Fruit fly (Drosophila melanogaster) whole organism, embryonic: ENCODE results near the gene Larp7.

Experiments used
- Adf1 ChIP-seq: fragments of 200-800 bp; sonication (Bioruptor generic); IDR thresholded peaks from 2 replicates; pipeline ENCODE4 v1.3.6; 2022; ENCODE audit warnings: missing biosample characterization, missing genetic modification characterization
- Antp ChIP-seq: fragments of 200-800 bp; sonication (Bioruptor generic); optimal IDR thresholded peaks from 3 replicates; lab custom pipeline; 2016; ENCODE audit warnings: missing biosample characterization, missing genetic modification characterization
- CG10267 ChIP-seq: fragments of 200-800 bp; sonication (Bioruptor generic); optimal IDR thresholded peaks from 2 replicates; lab custom pipeline; 2018; ENCODE audit warnings: missing biosample characterization, mild to moderate bottlenecking, missing genetic modification characterization, moderate library complexity
- CG10366 ChIP-seq: fragments of 200-800 bp; sonication (Bioruptor generic); IDR thresholded peaks from 2 replicates; pipeline ENCODE4 v1.3.6; 2022; ENCODE audit warnings: missing biosample characterization, missing genetic modification characterization
- CG10565 ChIP-seq: fragments of 200-800 bp; sonication (Bioruptor generic); optimal IDR thresholded peaks from 3 replicates; lab custom pipeline; 2016; ENCODE audit warnings: missing biosample characterization, mild to moderate bottlenecking, missing genetic modification characterization
- CG11504 ChIP-seq: fragments of 200-800 bp; sonication (Bioruptor generic); optimal IDR thresholded peaks from 3 replicates; lab custom pipeline; 2019; ENCODE audit warnings: missing biosample characterization, mild to moderate bottlenecking, missing genetic modification characterization, moderate library complexity
- CG1233 ChIP-seq: fragments of 200-800 bp; sonication (Bioruptor generic); optimal IDR thresholded peaks from 4 replicates; lab custom pipeline; 2018; ENCODE audit warnings: missing biosample characterization, mild to moderate bottlenecking, missing genetic modification characterization
- CG13424 ChIP-seq: fragments of 200-800 bp; sonication (Bioruptor generic); optimal IDR thresholded peaks from 2 replicates; lab custom pipeline; 2019; ENCODE audit warnings: missing biosample characterization, mild to moderate bottlenecking, missing genetic modification characterization, moderate library complexity
- CG1529 ChIP-seq: fragments of 200-800 bp; sonication (Bioruptor generic); optimal IDR thresholded peaks from 3 replicates; lab custom pipeline; 2018; ENCODE audit warnings: missing biosample characterization, missing genetic modification characterization
- CG15479 ChIP-seq: fragments of 200-800 bp; sonication (Bioruptor generic); optimal IDR thresholded peaks from 3 replicates; lab custom pipeline; 2019; ENCODE audit warnings: missing biosample characterization, mild to moderate bottlenecking, missing genetic modification characterization, moderate library complexity
- CG17385 ChIP-seq: fragments of 200-800 bp; sonication (Bioruptor generic); optimal IDR thresholded peaks from 3 replicates; lab custom pipeline; 2018; ENCODE audit warnings: missing biosample characterization, mild to moderate bottlenecking, missing genetic modification characterization
- CG1792 ChIP-seq: fragments of 200-800 bp; sonication (Bioruptor generic); optimal IDR thresholded peaks from 2 replicates; lab custom pipeline; 2016; ENCODE audit warnings: missing biosample characterization, missing genetic modification characterization
- CG18619 ChIP-seq: fragments of 200-800 bp; sonication (Bioruptor generic); optimal IDR thresholded peaks from 3 replicates; lab custom pipeline; 2017; ENCODE audit warnings: missing biosample characterization, mild to moderate bottlenecking, missing genetic modification characterization
- CG2889 ChIP-seq: fragments of 200-800 bp; sonication (Bioruptor generic); IDR thresholded peaks from 3 replicates; pipeline ENCODE4 v1.3.6; 2022; ENCODE audit warnings: missing biosample characterization, missing genetic modification characterization
- CG31441 ChIP-seq: fragments of 200-800 bp; sonication (Bioruptor generic); IDR thresholded peaks from 2 replicates; pipeline ENCODE4 v1.3.6; 2022; ENCODE audit warnings: missing biosample characterization, missing genetic modification characterization
- CG7839 ChIP-seq: fragments of 200-800 bp; sonication (Bioruptor generic); optimal IDR thresholded peaks from 3 replicates; lab custom pipeline; 2018; ENCODE audit warnings: missing biosample characterization, mild to moderate bottlenecking, missing genetic modification characterization, moderate library complexity
- CG7963 ChIP-seq: fragments of 200-800 bp; sonication (Bioruptor generic); IDR thresholded peaks from 3 replicates; pipeline ENCODE4 v1.3.6; 2022; ENCODE audit warnings: missing biosample characterization, missing genetic modification characterization; ENCODE audit not compliant: partially characterized antibody
- CG7987 ChIP-seq: fragments of 200-800 bp; sonication (Bioruptor generic); optimal IDR thresholded peaks from 2 replicates; lab custom pipeline; 2018; ENCODE audit warnings: missing biosample characterization, mild to moderate bottlenecking, missing genetic modification characterization, moderate library complexity
- CG8359 ChIP-seq: fragments of 200-800 bp; sonication (Bioruptor generic); optimal IDR thresholded peaks from 2 replicates; lab custom pipeline; 2017; ENCODE audit warnings: missing biosample characterization, mild to moderate bottlenecking, missing genetic modification characterization, borderline replicate concordance
- CG9609 ChIP-seq: fragments of 200-800 bp; sonication (Bioruptor generic); optimal IDR thresholded peaks from 3 replicates; lab custom pipeline; 2016; ENCODE audit warnings: missing biosample characterization, missing genetic modification characterization
- Camta ChIP-seq: fragments of 200-800 bp; sonication (Bioruptor generic); optimal IDR thresholded peaks from 2 replicates; lab custom pipeline; 2016; ENCODE audit warnings: missing biosample characterization, missing genetic modification characterization
- D ChIP-seq, 2 experiments: fragments of 200-800 bp in 1 of 2; fragments of >200 bp in 1 of 2; sonication (Bioruptor generic) in 1 of 2; optimal IDR thresholded peaks; 2 replicates in 1 of 2; 3 replicates in 1 of 2; lab custom pipeline; 2017; ENCODE audit warnings: mild to moderate bottlenecking in 1 of 2, missing biosample characterization in 1 of 2, missing genetic modification characterization in 1 of 2, missing genetic modification reagents in 1 of 2
- E2f1 ChIP-seq: fragments of 200-800 bp; sonication (Bioruptor generic); IDR thresholded peaks from 2 replicates; pipeline ENCODE4 v1.3.6; 2022; ENCODE audit warnings: missing biosample characterization, missing genetic modification characterization
- Elba2 ChIP-seq: fragments of 200-800 bp; sonication (Bioruptor generic); optimal IDR thresholded peaks from 3 replicates; lab custom pipeline; 2016; ENCODE audit warnings: missing biosample characterization, missing genetic modification characterization
- Gsc ChIP-seq: fragments of 200-800 bp; sonication (Bioruptor generic); IDR thresholded peaks from 2 replicates; pipeline ENCODE4 v1.3.6; 2022; ENCODE audit warnings: missing biosample characterization, missing genetic modification characterization
- HLH4C ChIP-seq: fragments of 200-800 bp; sonication (Bioruptor generic); IDR thresholded peaks from 3 replicates; pipeline ENCODE4 v1.3.6; 2022; ENCODE audit warnings: missing biosample characterization, missing genetic modification characterization; ENCODE audit not compliant: partially characterized antibody
- Hand ChIP-seq: fragments of 200-800 bp; sonication (Bioruptor generic); optimal IDR thresholded peaks from 2 replicates; lab custom pipeline; 2017; ENCODE audit warnings: mild to moderate bottlenecking, missing biosample characterization, missing genetic modification reagents, missing genetic modification characterization
- Hr3 ChIP-seq: fragments of 200-800 bp; sonication (Bioruptor generic); optimal IDR thresholded peaks from 3 replicates; lab custom pipeline; 2016; ENCODE audit warnings: missing biosample characterization, missing genetic modification characterization
- Lim3 ChIP-seq: fragments of 200-800 bp; sonication (Bioruptor generic); IDR thresholded peaks from 2 replicates; pipeline ENCODE4 v1.3.6; 2022; ENCODE audit warnings: missing biosample characterization, missing genetic modification characterization
- Meics ChIP-seq: fragments of 200-800 bp; sonication (Bioruptor generic); optimal IDR thresholded peaks from 2 replicates; lab custom pipeline; 2017; ENCODE audit warnings: missing biosample characterization, mild to moderate bottlenecking, missing genetic modification characterization
- Rfx ChIP-seq: fragments of 200-800 bp; sonication (Bioruptor generic); IDR thresholded peaks from 2 replicates; pipeline ENCODE4 v1.3.6; 2022; ENCODE audit warnings: missing biosample characterization, missing genetic modification characterization
- Six4 ChIP-seq: fragments of 200-800 bp; sonication (Bioruptor generic); optimal IDR thresholded peaks from 2 replicates; lab custom pipeline; 2016; ENCODE audit warnings: missing biosample characterization, missing genetic modification characterization
- ap ChIP-seq: fragments of 200-800 bp; sonication (Bioruptor generic); IDR thresholded peaks from 2 replicates; pipeline ENCODE4 v1.3.6; 2022; ENCODE audit warnings: missing biosample characterization, missing genetic modification characterization
- btn ChIP-seq: fragments of 200-800 bp; sonication (Bioruptor generic); optimal IDR thresholded peaks from 2 replicates; lab custom pipeline; 2016; ENCODE audit warnings: missing biosample characterization, missing genetic modification characterization
- da ChIP-seq: fragments of 200-800 bp; sonication (Bioruptor generic); optimal IDR thresholded peaks from 2 replicates; lab custom pipeline; 2016; ENCODE audit warnings: missing biosample characterization, missing genetic modification characterization
- dati ChIP-seq: fragments of 200-800 bp; sonication (Bioruptor generic); IDR thresholded peaks from 2 replicates; pipeline ENCODE4 v1.3.6; 2022; ENCODE audit warnings: missing biosample characterization, missing genetic modification characterization
- fd3F ChIP-seq: fragments of 200-800 bp; sonication (Bioruptor generic); optimal IDR thresholded peaks from 2 replicates; lab custom pipeline; 2018; ENCODE audit warnings: missing biosample characterization, mild to moderate bottlenecking, missing genetic modification characterization, moderate library complexity
- fd64A ChIP-seq: fragments of 200-800 bp; sonication (Bioruptor generic); optimal IDR thresholded peaks from 3 replicates; lab custom pipeline; 2018; ENCODE audit warnings: missing biosample characterization, mild to moderate bottlenecking, missing genetic modification characterization
- gt ChIP-seq: fragments of 200-800 bp; sonication (Bioruptor generic); IDR thresholded peaks from 2 replicates; pipeline ENCODE4 v1.3.6; 2022; ENCODE audit warnings: missing biosample characterization, missing genetic modification characterization
- hth ChIP-seq: fragments of >200 bp; optimal IDR thresholded peaks from 2 replicates; lab custom pipeline; 2017; ENCODE audit warnings: inconsistent platforms
- kah ChIP-seq: fragments of 200-800 bp; sonication (Bioruptor generic); optimal IDR thresholded peaks from 2 replicates; lab custom pipeline; 2018; ENCODE audit warnings: missing biosample characterization, mild to moderate bottlenecking, missing genetic modification characterization
- mirr ChIP-seq: fragments of 200-800 bp; sonication (Bioruptor generic); optimal IDR thresholded peaks from 3 replicates; lab custom pipeline; 2018; ENCODE audit warnings: missing biosample characterization, mild to moderate bottlenecking, missing genetic modification characterization
- prd ChIP-seq, 3 experiments: fragments of >200 bp in 2 of 3; fragments of 200-800 bp in 1 of 3; sonication (Bioruptor generic) in 1 of 3; optimal IDR thresholded peaks in 2 of 3; IDR thresholded peaks in 1 of 3; 2 replicates in 2 of 3; 3 replicates in 1 of 3; pipeline versions ENCODE4 v1.3.6 to Lab custom; 2017 to 2022; ENCODE audit warnings: missing biosample characterization in 1 of 3, missing genetic modification characterization in 1 of 3
- pum ChIP-seq: fragments of 200-800 bp; sonication (Bioruptor generic); optimal IDR thresholded peaks from 2 replicates; lab custom pipeline; 2016; ENCODE audit warnings: missing biosample characterization, missing genetic modification characterization
- slou ChIP-seq: fragments of 200-800 bp; sonication (Bioruptor generic); optimal IDR thresholded peaks from 3 replicates; lab custom pipeline; 2016; ENCODE audit warnings: missing biosample characterization, missing genetic modification characterization
- sob ChIP-seq: fragments of 200-800 bp; sonication (Bioruptor generic); IDR thresholded peaks from 2 replicates; pipeline ENCODE4 v1.3.6; 2022; ENCODE audit warnings: missing biosample characterization, missing genetic modification characterization
- sr ChIP-seq: fragments of 200-800 bp; sonication (Bioruptor generic); IDR thresholded peaks from 3 replicates; pipeline ENCODE4 v1.3.6; 2022; ENCODE audit warnings: missing biosample characterization, missing genetic modification characterization
- sug ChIP-seq: fragments of 200-800 bp; optimal IDR thresholded peaks from 2 replicates; lab custom pipeline; 2019; ENCODE audit warnings: missing biosample characterization, mild to moderate bottlenecking, missing genetic modification characterization, moderate library complexity
- unpg ChIP-seq: fragments of 200-800 bp; sonication (Bioruptor generic); optimal IDR thresholded peaks from 3 replicates; lab custom pipeline; 2018; ENCODE audit warnings: missing biosample characterization, mild to moderate bottlenecking, missing genetic modification characterization, moderate library complexity
- zen ChIP-seq: fragments of 200-800 bp; sonication (Bioruptor generic); optimal IDR thresholded peaks from 3 replicates; lab custom pipeline; 2018; ENCODE audit warnings: missing biosample characterization, mild to moderate bottlenecking, missing genetic modification characterization, moderate library complexity
- zfh2 ChIP-seq: fragments of 200-800 bp; sonication (Bioruptor generic); optimal IDR thresholded peaks from 2 replicates; lab custom pipeline; 2016; ENCODE audit warnings: missing biosample characterization, missing genetic modification characterization

Larp7 gene

dm6 chrX:9196362-9196761 is 47.3 kb upstream of the Larp7 start, which contains the start of gene CG12118 (continued):
- no peak for TF ChIP-seq CG8359
- TF ChIP-seq CG7963 (GFP tag; lab: Robert Waterston, UW): peak; percentile 81
- peak; percentile 77 for TF ChIP-seq CG11504 (tag; lab: Kevin White, UChicago)
- peak; percentile 81 for TF ChIP-seq CG10267 (tag; lab: Kevin White, UChicago)
- TF ChIP-seq slou (GFP tag; lab: Kevin White, UChicago): peak; percentile 70
- TF ChIP-seq CG31441 (GFP tag; lab: Robert Waterston, UW): peak; percentile 72
- no peak for TF ChIP-seq fd64A (GFP tag; lab: Kevin White, UChicago)
- no peak for TF ChIP-seq CG15479 (GFP tag; lab: Kevin White, UChicago)
- TF ChIP-seq kah (GFP tag; lab: Kevin White, UChicago): no peak
- peak; percentile 59 for TF ChIP-seq CG1233 (GFP tag; lab: Kevin White, UChicago)
- TF ChIP-seq CG13424 (tag; lab: Kevin White, UChicago): peak; percentile 84
- peak; percentile 90 for TF ChIP-seq HLH4C (GFP tag; lab: Robert Waterston, UW)
- TF ChIP-seq CG9609 (GFP tag; lab: Kevin White, UChicago): peak; percentile 7
- TF ChIP-seq dati: no peak
- TF ChIP-seq CG10366 (GFP tag; lab: Robert Waterston, UW): peak; percentile 88
- TF ChIP-seq E2f1: peak; percentile 80
- peak; percentile 63 for TF ChIP-seq fd3F (GFP tag; lab: Kevin White, UChicago)
- TF ChIP-seq mirr: no peak
- TF ChIP-seq Hand (GFP tag; lab: Kevin White, UChicago): peak; percentile 32
- TF ChIP-seq Adf1 (GFP tag; lab: Robert Waterston, UW): peak; percentile 62
- peak; percentile 76 for TF ChIP-seq CG7839 (tag; lab: Kevin White, UChicago)
- peak; percentile 72 for TF ChIP-seq Six4
- peak; percentile 69 for TF ChIP-seq zfh2
- TF ChIP-seq CG18619 (GFP tag; lab: Kevin White, UChicago): peak; percentile 57
- peak; percentile 84 for TF ChIP-seq CG2889
- TF ChIP-seq Hr3: peak; percentile 84
- TF ChIP-seq btn (GFP tag; lab: Kevin White, UChicago): no peak
- TF ChIP-seq sr: no peak
- peak; percentile 73 for TF ChIP-seq Meics (GFP tag; lab: Kevin White, UChicago)
- TF ChIP-seq pum (GFP tag; lab: Kevin White, UChicago): no peak
- peak; percentile 14 for TF ChIP-seq Camta (GFP tag; lab: Kevin White, UChicago)
- TF ChIP-seq CG1529 (GFP tag; lab: Kevin White, UChicago): peak; percentile 40
- peak; percentile 81 for TF ChIP-seq unpg (GFP tag; lab: Kevin White, UChicago)
- TF ChIP-seq sug (tag; lab: Kevin White, UChicago): peak; percentile 57
- TF ChIP-seq gt (GFP tag; lab: Robert Waterston, UW): no peak
- TF ChIP-seq CG7987 (GFP tag; lab: Kevin White, UChicago): peak; percentile 44
- TF ChIP-seq da: no peak
- TF ChIP-seq Elba2 (GFP tag; lab: Kevin White, UChicago): peak; percentile 23
- no peak for TF ChIP-seq CG1792 (GFP tag; lab: Kevin White, UChicago)
- TF ChIP-seq hth (lab: Kevin White, UChicago): no peak
- TF ChIP-seq prd (optimal IDR thresholded peaks at IDR 0.05; lab: Kevin White, UChicago): no peak
- TF ChIP-seq prd (GFP tag; IDR thresholded peaks at IDR 0.05; lab: Robert Waterston, UW): peak; percentile 87
- TF ChIP-seq CG17385 (GFP tag; lab: Kevin White, UChicago): peak; percentile 71
- no peak for TF ChIP-seq Lim3
- TF ChIP-seq sob (GFP tag; lab: Robert Waterston, UW): peak; percentile 90
- peak; percentile 78 for TF ChIP-seq Rfx
- no peak for TF ChIP-seq Gsc (GFP tag; lab: Robert Waterston, UW)
- TF ChIP-seq Antp: no peak
- peak; percentile 61; the same call in 1 of the 2 replicates for TF ChIP-seq ap (GFP tag; lab: Robert Waterston, UW)
- no peak for TF ChIP-seq CG10565 (GFP tag; lab: Kevin White, UChicago)
- TF ChIP-seq zen (tag; lab: Kevin White, UChicago): peak; percentile 78
- no peak for TF ChIP-seq D (optimal IDR thresholded peaks at IDR 0.05; lab: Kevin White, UChicago)
- TF ChIP-seq D (GFP tag; optimal IDR thresholded peaks at IDR 0.05; lab: Kevin White, UChicago): peak; percentile 45
